Worm (Caenorhabditis elegans) whole organism, L4 larva: ENCODE measurements around the gene Y49E10.10.

Experiments used
- F37D6.2 ChIP-seq: sonication (generic microtip); optimal IDR thresholded peaks from 2 replicates; lab custom pipeline; 2016; ENCODE audit warnings: mild to moderate bottlenecking, missing genetic modification characterization, missing compliant biosample characterization
- F49E8.2 ChIP-seq: sonication (generic microtip); optimal IDR thresholded peaks from 2 replicates; lab custom pipeline; 2016; ENCODE audit warnings: missing compliant biosample characterization, mild to moderate bottlenecking, missing genetic modification characterization, borderline replicate concordance
- T20F7.1 ChIP-seq: fragments of 200-800 bp; sonication (Bioruptor generic); optimal IDR thresholded peaks from 2 replicates; lab custom pipeline; 2018; ENCODE audit warnings: mild to moderate bottlenecking, missing genetic modification characterization, missing compliant biosample characterization
- Y105C5A.15 ChIP-seq: fragments of 200-800 bp; sonication (Bioruptor generic); IDR thresholded peaks from 2 replicates; pipeline ENCODE4 v1.3.6; 2022; ENCODE audit warnings: missing genetic modification characterization, missing compliant biosample characterization
- aha-1 ChIP-seq: fragments of 150-350 bp; peaks from one replicate; lab custom pipeline; 2014; ENCODE audit warnings: missing biosample characterization, missing genetic modification characterization
- aly-2 ChIP-seq: sonication (generic microtip); optimal IDR thresholded peaks from 2 replicates; lab custom pipeline; 2018; ENCODE audit warnings: missing biosample characterization, missing genetic modification characterization
- ceh-62 ChIP-seq: sonication (generic microtip); optimal IDR thresholded peaks from 2 replicates; lab custom pipeline; 2017; ENCODE audit warnings: missing biosample characterization, missing genetic modification characterization
- ces-1 ChIP-seq: fragments of 150-350 bp; sonication (generic microtip); optimal IDR thresholded peaks from 4 replicates; lab custom pipeline; 2014; ENCODE audit warnings: missing biosample characterization, missing genetic modification reagents, missing genetic modification characterization
- cey-2 ChIP-seq: sonication (generic microtip); optimal IDR thresholded peaks from 3 replicates; lab custom pipeline; 2017; ENCODE audit warnings: missing genetic modification characterization, mild to moderate bottlenecking, missing compliant biosample characterization, antibody characterized with exemption, borderline replicate concordance; ENCODE audit not compliant: insufficient read depth
- daf-12 ChIP-seq: fragments of 150-350 bp; optimal IDR thresholded peaks from 2 replicates; lab custom pipeline; 2014; ENCODE audit warnings: missing biosample characterization, missing genetic modification reagents, missing genetic modification characterization
- daf-16 ChIP-seq, 3 experiments: sonication (generic microtip); optimal IDR thresholded peaks; 2 replicates each; lab custom pipeline; 2016 to 2017; ENCODE audit warnings: missing genetic modification characterization in 3 of 3, missing genetic modification reagents in 3 of 3, mild to moderate bottlenecking in 2 of 3, missing compliant biosample characterization in 2 of 3, missing biosample characterization in 1 of 3, moderate library complexity in 1 of 3
- daf-19 ChIP-seq: fragments of 200-800 bp; sonication (Bioruptor generic); conservative IDR thresholded peaks from 2 replicates; pipeline ENCODE4 v1.3.6; 2022; ENCODE audit warnings: missing genetic modification characterization, missing compliant biosample characterization
- duxl-1 ChIP-seq: sonication (generic microtip); optimal IDR thresholded peaks from 2 replicates; lab custom pipeline; 2016; ENCODE audit warnings: mild to moderate bottlenecking, missing genetic modification characterization, moderate library complexity, missing compliant biosample characterization; ENCODE audit not compliant: poor library complexity
- egl-27 ChIP-seq: sonication (generic microtip); optimal IDR thresholded peaks from 3 replicates; lab custom pipeline; 2017; ENCODE audit warnings: missing biosample characterization, missing genetic modification reagents, missing genetic modification characterization
- fkh-10 ChIP-seq: fragments of 150-350 bp; optimal IDR thresholded peaks from 2 replicates; lab custom pipeline; 2014; ENCODE audit warnings: missing biosample characterization, missing genetic modification reagents, missing genetic modification characterization
- fos-1 ChIP-seq: fragments of 150-350 bp; optimal IDR thresholded peaks from 2 replicates; lab custom pipeline; 2014; ENCODE audit warnings: missing biosample characterization, missing genetic modification characterization
- hlh-11 ChIP-seq: fragments of 200-800 bp; sonication (Bioruptor generic); optimal IDR thresholded peaks from 2 replicates; lab custom pipeline; 2018; ENCODE audit warnings: mild to moderate bottlenecking, missing genetic modification characterization, missing compliant biosample characterization
- hmg-1.1 ChIP-seq: fragments of 200-800 bp; sonication (Bioruptor generic); IDR thresholded peaks from 2 replicates; pipeline ENCODE4 v1.3.6; 2022; ENCODE audit warnings: missing genetic modification reagents, missing genetic modification characterization, missing compliant biosample characterization
- lin-15B ChIP-seq: fragments of 150-350 bp; sonication (generic microtip); optimal IDR thresholded peaks from 3 replicates; lab custom pipeline; 2014; ENCODE audit warnings: missing biosample characterization, missing genetic modification characterization
- lin-38 ChIP-seq: fragments of 200-800 bp; sonication (Bioruptor generic); IDR thresholded peaks from 2 replicates; pipeline ENCODE4 v1.3.6; 2022; ENCODE audit warnings: missing genetic modification reagents, missing genetic modification characterization, missing compliant biosample characterization
- lin-39 ChIP-seq: fragments of 150-350 bp; optimal IDR thresholded peaks from 2 replicates; lab custom pipeline; 2014; ENCODE audit warnings: missing biosample characterization, missing genetic modification reagents, missing genetic modification characterization
- lir-3 ChIP-seq: sonication (generic microtip); optimal IDR thresholded peaks from 2 replicates; lab custom pipeline; 2016; ENCODE audit warnings: mild to moderate bottlenecking, missing genetic modification characterization, missing compliant biosample characterization
- mdt-29 ChIP-seq: fragments of 200-800 bp; sonication (Bioruptor generic); IDR thresholded peaks from 2 replicates; pipeline ENCODE4 v1.3.6; 2022; ENCODE audit warnings: missing genetic modification reagents, missing genetic modification characterization, missing compliant biosample characterization
- mes-2 ChIP-seq: sonication (generic microtip); optimal IDR thresholded peaks from 2 replicates; lab custom pipeline; 2016; ENCODE audit warnings: missing genotype, mild to moderate bottlenecking, missing genetic modification characterization, missing compliant biosample characterization; ENCODE audit not compliant: poor library complexity, severe bottlenecking
- mxl-2 ChIP-seq: fragments of 200-800 bp; sonication (Bioruptor generic); conservative IDR thresholded peaks from 2 replicates; pipeline ENCODE4 v1.3.6; 2022; ENCODE audit warnings: missing genetic modification reagents, missing genetic modification characterization, missing compliant biosample characterization
- mxl-3 ChIP-seq: fragments of 200-800 bp; sonication (Bioruptor generic); optimal IDR thresholded peaks from 2 replicates; lab custom pipeline; 2018; ENCODE audit warnings: mild to moderate bottlenecking, missing genetic modification characterization, missing compliant biosample characterization
- nhr-10 ChIP-seq: fragments of 150-350 bp; optimal IDR thresholded peaks from 2 replicates; lab custom pipeline; 2014; ENCODE audit warnings: missing biosample characterization, missing genetic modification characterization
- nhr-102 ChIP-seq: sonication (generic microtip); optimal IDR thresholded peaks from 2 replicates; lab custom pipeline; 2016; ENCODE audit warnings: mild to moderate bottlenecking, missing genetic modification characterization, moderate library complexity, missing compliant biosample characterization
- nhr-11 ChIP-seq: fragments of 150-350 bp; optimal IDR thresholded peaks from 2 replicates; lab custom pipeline; 2014; ENCODE audit warnings: missing biosample characterization, missing genetic modification characterization
- nhr-237 ChIP-seq: sonication (generic microtip); optimal IDR thresholded peaks from 2 replicates; lab custom pipeline; 2017; ENCODE audit warnings: missing biosample characterization, missing genetic modification characterization
- nhr-41 ChIP-seq: fragments of 200-800 bp; sonication (Bioruptor generic); IDR thresholded peaks from 2 replicates; pipeline ENCODE4 v1.3.6; 2022; ENCODE audit warnings: missing genetic modification reagents, missing genetic modification characterization, missing compliant biosample characterization
- nhr-48 ChIP-seq: sonication (generic microtip); optimal IDR thresholded peaks from 2 replicates; lab custom pipeline; 2016; ENCODE audit warnings: mild to moderate bottlenecking, missing genetic modification characterization, missing compliant biosample characterization
- nhr-6 ChIP-seq: fragments of 150-350 bp; optimal IDR thresholded peaks from 2 replicates; lab custom pipeline; 2014; ENCODE audit warnings: missing biosample characterization, missing genetic modification characterization
- php-3 ChIP-seq: fragments of 200-800 bp; sonication (Bioruptor generic); IDR thresholded peaks from 2 replicates; pipeline ENCODE4 v1.3.6; 2022; ENCODE audit warnings: missing genetic modification reagents, missing genetic modification characterization, missing compliant biosample characterization
- set-16 ChIP-seq: fragments of 200-800 bp; sonication (Bioruptor generic); IDR thresholded peaks from 2 replicates; pipeline ENCODE4 v1.3.6; 2022; ENCODE audit warnings: missing genetic modification reagents, missing genetic modification characterization, missing compliant biosample characterization
- snpc-1.2 ChIP-seq: fragments of 200-800 bp; sonication (Bioruptor generic); IDR thresholded peaks from 2 replicates; pipeline ENCODE4 v1.3.6; 2022; ENCODE audit warnings: missing genetic modification reagents, missing genetic modification characterization, missing compliant biosample characterization
- snpc-4 ChIP-seq: fragments of 150-350 bp; optimal IDR thresholded peaks from 2 replicates; lab custom pipeline; 2014; ENCODE audit warnings: missing biosample characterization, missing genetic modification characterization
- spr-1 ChIP-seq: sonication (generic microtip); optimal IDR thresholded peaks from 2 replicates; lab custom pipeline; 2016; ENCODE audit warnings: mild to moderate bottlenecking, missing genetic modification characterization, missing compliant biosample characterization
- unc-62 ChIP-seq, 3 experiments: fragments of 150-350 bp in 1 of 3; sonication (generic microtip); optimal IDR thresholded peaks in 2 of 3; peaks in 1 of 3; 1 replicate in 1 of 3; 2 replicates in 2 of 3; lab custom pipeline; 2014 to 2017; ENCODE audit warnings: missing biosample characterization in 3 of 3, missing genetic modification characterization in 3 of 3, missing genetic modification reagents in 3 of 3, missing genotype in 1 of 3
- zip-11 ChIP-seq: fragments of 200-800 bp; sonication (Bioruptor generic); IDR thresholded peaks from 2 replicates; pipeline ENCODE4 v1.3.6; 2022; ENCODE audit warnings: missing genetic modification characterization, missing compliant biosample characterization
- ztf-11 ChIP-seq: fragments of 150-350 bp; optimal IDR thresholded peaks from 2 replicates; lab custom pipeline; 2014; ENCODE audit warnings: missing biosample characterization, missing genetic modification characterization

The Y49E10.10 gene

DNA sequence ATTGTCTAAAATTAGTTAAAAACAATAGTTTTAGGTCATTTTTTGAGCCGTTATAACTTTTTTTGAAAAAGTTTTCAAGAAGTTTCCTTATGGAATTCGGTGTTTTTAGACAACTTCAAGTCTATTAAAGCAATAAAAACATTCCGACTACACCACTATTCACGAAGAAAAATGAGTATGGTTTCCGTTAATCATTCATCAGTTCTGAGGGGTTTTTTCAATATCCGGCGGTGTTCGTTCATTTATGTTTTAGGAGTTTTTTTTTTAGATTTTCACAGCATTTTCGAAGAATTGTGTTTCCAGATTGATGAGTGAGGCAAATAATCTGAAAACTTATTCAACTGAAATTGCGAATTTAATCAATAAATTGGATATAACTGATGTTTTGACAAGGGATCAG, 38.8 kb downstream of the Y49E10.10 start, which contains the start of gene Y49E10.27:
TSS of gene Y49E10.27 (plus strand) at position 301 of the 400 bp plus-strand sequence.
- TF ChIP-seq nhr-237 (tag; lab: Kevin White, UChicago) (no peak), ztf-11 (tag; lab: Kevin White, UChicago) (no peak), zip-11 (GFP tag; lab: Robert Waterston, UW) (no peak), aly-2 (tag; lab: Kevin White, UChicago) (no peak), spr-1 (tag; lab: Kevin White, UChicago) (no peak)
- TF ChIP-seq, all 104 proteins: peak for 0

DNA sequence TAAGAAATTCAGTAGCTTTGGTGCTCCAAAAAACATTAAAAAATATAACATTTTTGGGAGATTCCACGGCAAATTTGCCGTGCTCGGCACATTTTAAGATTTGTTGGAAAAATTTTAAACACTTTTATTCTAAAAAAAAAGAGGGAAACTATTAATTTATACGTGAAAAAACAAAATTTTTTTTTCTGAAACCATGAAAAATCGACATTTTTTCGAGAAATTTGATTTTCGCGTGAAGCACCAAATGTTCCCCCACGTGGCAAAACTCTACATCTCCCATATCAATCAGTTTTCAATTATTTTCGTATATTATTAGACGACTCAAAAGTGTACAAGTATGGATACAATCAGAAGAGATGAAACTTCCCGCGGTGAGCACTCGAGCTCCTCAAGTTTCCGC, 41.0 kb downstream of the Y49E10.10 start, which contains the start of gene fbxa-218:
TSS of gene fbxa-218 (plus strand) at position 301 of the 400 bp plus-strand sequence.
- TF ChIP-seq lin-15B (no peak), F49E8.2 (no peak), unc-62 (GFP tag; optimal IDR thresholded peaks at IDR 0.05 in 1 of 2; lab: Kevin White, UChicago) (no peak), unc-62 (tag; optimal IDR thresholded peaks at IDR 0.05; lab: Kevin White, UChicago) (no peak), nhr-48 (no peak), nhr-102 (tag; lab: Kevin White, UChicago) (no peak)

DNA sequence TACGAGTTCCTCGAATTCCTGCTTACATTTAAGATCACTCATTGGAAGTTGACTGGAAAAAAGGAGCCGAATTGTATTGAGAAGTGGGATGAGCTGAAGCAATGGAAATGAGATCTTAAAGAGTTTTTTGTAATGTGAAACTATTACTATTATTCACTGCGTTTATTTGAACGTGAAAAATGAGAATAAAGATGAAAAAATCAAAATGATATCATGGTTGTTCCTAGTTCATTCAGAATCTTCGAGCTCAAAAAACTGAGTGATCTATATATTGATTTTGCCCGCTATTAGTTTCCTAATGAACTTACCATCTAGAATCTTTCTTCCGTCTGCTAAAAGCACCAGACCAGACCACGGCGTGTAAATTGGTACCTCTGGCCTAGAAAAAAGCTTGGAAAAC, 41.8 kb downstream of the Y49E10.10 start:
- peak; percentile 95 for TF ChIP-seq aha-1 (tag; lab: Kevin White, UChicago)
- no peak for TF ChIP-seq F37D6.2 (tag; lab: Kevin White, UChicago)
- TF ChIP-seq, all 104 proteins: peak for 1

DNA sequence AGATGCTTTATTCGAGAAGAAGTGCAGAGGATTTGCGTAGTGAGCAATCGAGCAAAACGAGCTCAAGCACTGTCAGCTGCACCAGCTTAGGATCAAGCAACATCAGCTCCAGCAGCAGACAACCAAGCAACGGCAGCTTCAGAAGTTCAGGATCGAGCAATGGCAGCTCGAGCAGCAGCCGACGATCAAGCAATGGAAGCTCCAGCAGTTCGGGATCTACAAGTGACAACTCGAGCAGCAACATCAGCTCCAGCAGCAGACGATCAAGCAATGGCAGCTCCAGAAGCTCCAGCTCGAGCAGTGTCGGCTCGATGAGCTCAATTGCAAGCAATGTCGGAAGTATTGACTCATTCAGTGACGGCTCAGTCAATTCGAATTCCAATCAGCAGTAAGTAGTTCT, 43.8 kb downstream of the Y49E10.10 start:
- no peak for TF ChIP-seq snpc-4 (tag; lab: Kevin White, UChicago)
- TF ChIP-seq lin-39 (tag; lab: Kevin White, UChicago) = no peak
- peak; percentile 81 for TF ChIP-seq set-16

DNA sequence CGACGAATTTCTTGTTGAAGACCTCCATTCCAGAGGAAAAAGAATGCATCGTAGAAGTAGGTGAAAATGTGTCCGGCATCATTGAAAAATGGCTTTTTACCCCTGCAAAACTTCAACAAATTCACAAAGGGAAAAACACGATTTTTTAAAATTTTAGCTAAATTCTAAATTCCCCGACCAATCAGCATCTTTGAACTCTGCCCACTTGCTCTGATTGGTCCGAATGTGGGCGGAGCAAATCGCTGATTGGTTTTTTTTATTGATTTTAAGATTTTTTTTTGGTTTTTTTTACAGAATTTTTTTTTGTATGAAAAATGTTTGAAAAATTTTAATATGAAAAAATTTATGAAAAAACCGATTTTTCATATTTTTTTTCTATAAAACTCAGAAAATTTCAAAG, 48.6 kb downstream of the Y49E10.10 start:
- TF ChIP-seq mxl-2 (no peak), T20F7.1 (no peak), fos-1 (tag; lab: Kevin White, UChicago) (no peak), egl-27 (tag; lab: Kevin White, UChicago) (no peak), unc-62 (GFP tag; optimal IDR thresholded peaks at IDR 0.05 in 1 of 2; lab: Kevin White, UChicago) (no peak), unc-62 (tag; optimal IDR thresholded peaks at IDR 0.05; lab: Kevin White, UChicago) (no peak), lir-3 (no peak), daf-19 (GFP tag; lab: Robert Waterston, UW) (no peak), ceh-62 (tag; lab: Kevin White, UChicago) (no peak), nhr-102 (tag; lab: Kevin White, UChicago) (no peak), aha-1 (tag; lab: Kevin White, UChicago) (no peak), nhr-10 (tag; lab: Kevin White, UChicago) (no peak), php-3 (GFP tag; lab: Robert Waterston, UW) (no peak), nhr-237 (tag; lab: Kevin White, UChicago) (no peak), snpc-4 (tag; lab: Kevin White, UChicago) (no peak), nhr-41 (no peak), cey-2 (no peak), F37D6.2 (tag; lab: Kevin White, UChicago) (no peak)

DNA sequence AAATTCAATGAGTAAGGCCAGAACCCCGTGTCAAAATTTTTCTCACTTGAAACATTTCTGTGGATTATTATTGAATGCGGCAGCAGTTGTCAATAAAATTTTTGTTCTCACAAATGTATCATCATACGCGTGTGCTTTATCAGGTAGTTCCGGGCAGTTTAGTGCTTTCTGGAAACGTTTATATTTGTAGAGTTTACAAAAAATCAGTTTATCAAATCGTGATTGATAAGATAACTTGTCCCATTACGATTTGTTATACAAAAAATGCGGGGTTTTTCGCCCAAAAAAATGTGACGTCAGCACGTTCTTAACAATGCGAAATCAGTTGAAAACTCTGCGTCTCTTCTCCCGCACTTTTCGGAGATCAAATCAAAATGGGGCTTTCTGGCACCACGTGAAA, 50.0 kb downstream of the Y49E10.10 start:
- TF ChIP-seq nhr-6 (tag; lab: Kevin White, UChicago) (no peak), mxl-3 (peak; percentile 10), daf-12 (tag; lab: Kevin White, UChicago) (no peak), fkh-10 (no peak), aly-2 (tag; lab: Kevin White, UChicago) (no peak), ces-1 (no peak), hmg-1.1 (no peak), mes-2 (tag; lab: Kevin White, UChicago) (no peak), lin-38 (no peak), nhr-11 (no peak), snpc-1.2 (no peak), nhr-237 (tag; lab: Kevin White, UChicago) (no peak), daf-16 (GFP tag; optimal IDR thresholded peaks at IDR 0.05; lab: Kevin White, UChicago) (no peak), daf-16 (tag; optimal IDR thresholded peaks at IDR 0.05; lab: Kevin White, UChicago) (peak; percentile 38), Y105C5A.15 (GFP tag; lab: Robert Waterston, UW) (no peak), duxl-1 (tag; lab: Kevin White, UChicago) (no peak), php-3 (GFP tag; lab: Robert Waterston, UW) (peak; percentile 64), hlh-11 (tag; lab: Kevin White, UChicago) (peak; percentile 48), mdt-29 (no peak)
